Fruit fly (Drosophila melanogaster): ENCODE data around the gene gcm2.

The gcm2 gene

dm6 chr2L:9609337-9609856 is 1.0 kb downstream of the gcm2 start:
- TF ChIP-seq EcR (GFP tag; optimal IDR thresholded peaks at IDR 0.05): no peak
- TF ChIP-seq Dll (optimal IDR thresholded peaks at IDR 0.05): no peak

- no peak for TF ChIP-seq EcR (GFP tag; optimal IDR thresholded peaks at IDR 0.05)
- TF ChIP-seq CG8478 (optimal IDR thresholded peaks at IDR 0.05): no peak
- no peak for TF ChIP-seq psq (optimal IDR thresholded peaks at IDR 0.05)
- no peak for TF ChIP-seq Dll (optimal IDR thresholded peaks at IDR 0.05)
- TF ChIP-seq usp (GFP tag; optimal IDR thresholded peaks at IDR 0.05): no peak
- TF ChIP-seq pan (optimal IDR thresholded peaks at IDR 0.05): no peak
Observed at dm6 chr2L:9612654-9613005, 4.3 kb downstream of the gcm2 start.

- TF ChIP-seq CG8478 (optimal IDR thresholded peaks at IDR 0.05) (no peak), usp (GFP tag; optimal IDR thresholded peaks at IDR 0.05) (no peak), Dll (optimal IDR thresholded peaks at IDR 0.05) (no peak), psq (optimal IDR thresholded peaks at IDR 0.05) (no peak), EcR (GFP tag; optimal IDR thresholded peaks at IDR 0.05) (no peak)
Observed at dm6 chr2L:9613006-9613690, 4.8 kb downstream of the gcm2 start, which contains the start of gene Trx2. Trx2 (plus strand) TSS chr2L:9613166.

dm6 chr2L:9613922-9614321 is 5.6 kb downstream of the gcm2 start:
- TF ChIP-seq CG8478 (optimal IDR thresholded peaks at IDR 0.05) (no peak), usp (GFP tag; optimal IDR thresholded peaks at IDR 0.05) (no peak), pan (optimal IDR thresholded peaks at IDR 0.05) (no peak), psq (optimal IDR thresholded peaks at IDR 0.05) (no peak), EcR (GFP tag; optimal IDR thresholded peaks at IDR 0.05) (no peak), Dll (optimal IDR thresholded peaks at IDR 0.05) (no peak)

dm6 chr2L:9614674-9615258 is 6.4 kb downstream of the gcm2 start:
- no peak for TF ChIP-seq pan (optimal IDR thresholded peaks at IDR 0.05)
- no peak for TF ChIP-seq CG8478 (optimal IDR thresholded peaks at IDR 0.05)
- TF ChIP-seq psq (optimal IDR thresholded peaks at IDR 0.05): no peak
- no peak for TF ChIP-seq EcR (GFP tag; optimal IDR thresholded peaks at IDR 0.05)
- TF ChIP-seq Dll (optimal IDR thresholded peaks at IDR 0.05): no peak
- TF ChIP-seq usp (GFP tag; optimal IDR thresholded peaks at IDR 0.05): no peak

dm6 chr2L:9615561-9615960 is 7.2 kb downstream of the gcm2 start:
- TF ChIP-seq pan (optimal IDR thresholded peaks at IDR 0.05) (no peak), EcR (GFP tag; optimal IDR thresholded peaks at IDR 0.05) (no peak), CG8478 (optimal IDR thresholded peaks at IDR 0.05) (no peak)

dm6 chr2L:9615983-9616519 is 7.7 kb downstream of the gcm2 start, which contains the start of gene GlcAT-S:
GlcAT-S (plus strand) TSS chr2L:9616469.
- TF ChIP-seq usp (GFP tag; optimal IDR thresholded peaks at IDR 0.05): no peak
- TF ChIP-seq psq (optimal IDR thresholded peaks at IDR 0.05): no peak
- no peak for TF ChIP-seq CG8478 (optimal IDR thresholded peaks at IDR 0.05)
- TF ChIP-seq pan (optimal IDR thresholded peaks at IDR 0.05): no peak

dm6 chr2L:9616654-9617053 is 8.3 kb downstream of the gcm2 start:
- no peak for TF ChIP-seq EcR (GFP tag; optimal IDR thresholded peaks at IDR 0.05)
- no peak for TF ChIP-seq psq (optimal IDR thresholded peaks at IDR 0.05)
- TF ChIP-seq usp (GFP tag; optimal IDR thresholded peaks at IDR 0.05): no peak
- no peak for TF ChIP-seq pan (optimal IDR thresholded peaks at IDR 0.05)
- no peak for TF ChIP-seq CG8478 (optimal IDR thresholded peaks at IDR 0.05)
- no peak for TF ChIP-seq Dll (optimal IDR thresholded peaks at IDR 0.05)

- TF ChIP-seq EcR (GFP tag; optimal IDR thresholded peaks at IDR 0.05): no peak
- no peak for TF ChIP-seq usp (GFP tag; optimal IDR thresholded peaks at IDR 0.05)
Observed at dm6 chr2L:9617908-9618307, 9.5 kb downstream of the gcm2 start.

- TF ChIP-seq CG8478 (optimal IDR thresholded peaks at IDR 0.05) (no peak), psq (optimal IDR thresholded peaks at IDR 0.05) (no peak), Dll (optimal IDR thresholded peaks at IDR 0.05) (no peak), EcR (GFP tag; optimal IDR thresholded peaks at IDR 0.05) (no peak), usp (GFP tag; optimal IDR thresholded peaks at IDR 0.05) (no peak), pan (optimal IDR thresholded peaks at IDR 0.05) (no peak)
Observed at dm6 chr2L:9618871-9619270, 10.5 kb downstream of the gcm2 start.

dm6 chr2L:9619925-9620324 is 11.6 kb downstream of the gcm2 start:
- no peak for TF ChIP-seq usp (GFP tag; optimal IDR thresholded peaks at IDR 0.05)
- no peak for TF ChIP-seq pan (optimal IDR thresholded peaks at IDR 0.05)
- TF ChIP-seq psq (optimal IDR thresholded peaks at IDR 0.05): no peak
- TF ChIP-seq CG8478 (optimal IDR thresholded peaks at IDR 0.05): no peak
- TF ChIP-seq Dll (optimal IDR thresholded peaks at IDR 0.05): no peak
- TF ChIP-seq EcR (GFP tag; optimal IDR thresholded peaks at IDR 0.05): no peak

- TF ChIP-seq psq (optimal IDR thresholded peaks at IDR 0.05) (no peak), usp (GFP tag; optimal IDR thresholded peaks at IDR 0.05) (no peak), EcR (GFP tag; optimal IDR thresholded peaks at IDR 0.05) (no peak), pan (optimal IDR thresholded peaks at IDR 0.05) (no peak), CG8478 (optimal IDR thresholded peaks at IDR 0.05) (no peak), Dll (optimal IDR thresholded peaks at IDR 0.05) (no peak)
Observed at dm6 chr2L:9625185-9625584, 16.8 kb downstream of the gcm2 start, which contains the start of gene CG31882. CG31882 (minus strand) TSS chr2L:9625285.

- no peak for TF ChIP-seq pan (optimal IDR thresholded peaks at IDR 0.05)
- TF ChIP-seq CG8478 (optimal IDR thresholded peaks at IDR 0.05): no peak
- no peak for TF ChIP-seq psq (optimal IDR thresholded peaks at IDR 0.05)
- no peak for TF ChIP-seq EcR (GFP tag; optimal IDR thresholded peaks at IDR 0.05)
- TF ChIP-seq Dll (optimal IDR thresholded peaks at IDR 0.05): no peak
- no peak for TF ChIP-seq usp (GFP tag; optimal IDR thresholded peaks at IDR 0.05)
Observed at dm6 chr2L:9633098-9633497, 24.7 kb downstream of the gcm2 start.

Measured in whole organism.